Worm (Caenorhabditis elegans) whole organism, L4 larva: ENCODE data around the gene gon-4.

Source experiments
- F44E2.7 ChIP-seq: fragments of 200-800 bp; sonication (Bioruptor generic); IDR thresholded peaks from 2 replicates; pipeline ENCODE4 v2.1.2; 2022; ENCODE audit warnings: missing genetic modification characterization, missing compliant biosample characterization
- F49E8.2 ChIP-seq: sonication (generic microtip); optimal IDR thresholded peaks from 2 replicates; lab custom pipeline; 2016; ENCODE audit warnings: missing compliant biosample characterization, mild to moderate bottlenecking, missing genetic modification characterization, borderline replicate concordance
- daf-12 ChIP-seq: fragments of 150-350 bp; optimal IDR thresholded peaks from 2 replicates; lab custom pipeline; 2014; ENCODE audit warnings: missing biosample characterization, missing genetic modification reagents, missing genetic modification characterization
- gei-8 ChIP-seq: fragments of 200-800 bp; sonication (Bioruptor generic); optimal IDR thresholded peaks from 2 replicates; lab custom pipeline; 2018; ENCODE audit warnings: mild to moderate bottlenecking, missing genetic modification characterization, missing compliant biosample characterization
- lin-39 ChIP-seq: fragments of 150-350 bp; optimal IDR thresholded peaks from 2 replicates; lab custom pipeline; 2014; ENCODE audit warnings: missing biosample characterization, missing genetic modification reagents, missing genetic modification characterization
- lsy-2 ChIP-seq, 2 experiments: fragments of 150-350 bp in 1 of 2; sonication (generic microtip) in 1 of 2; optimal IDR thresholded peaks; 2 replicates each; lab custom pipeline; 2014 to 2017; ENCODE audit warnings: missing biosample characterization in 2 of 2, missing genetic modification characterization in 2 of 2
- mdl-1 ChIP-seq, 2 experiments: fragments of 150-350 bp in 1 of 2; sonication (generic microtip) in 1 of 2; optimal IDR thresholded peaks; 2 replicates each; lab custom pipeline; 2014 to 2017; ENCODE audit warnings: missing biosample characterization in 2 of 2, missing genetic modification characterization in 2 of 2
- mes-2 ChIP-seq: sonication (generic microtip); optimal IDR thresholded peaks from 2 replicates; lab custom pipeline; 2016; ENCODE audit warnings: missing genotype, mild to moderate bottlenecking, missing genetic modification characterization, missing compliant biosample characterization; ENCODE audit not compliant: poor library complexity, severe bottlenecking
- nhr-11 ChIP-seq: fragments of 150-350 bp; optimal IDR thresholded peaks from 2 replicates; lab custom pipeline; 2014; ENCODE audit warnings: missing biosample characterization, missing genetic modification characterization
- nhr-42 ChIP-seq: fragments of 200-800 bp; sonication (Bioruptor generic); IDR thresholded peaks from 2 replicates; pipeline ENCODE4 v1.3.6; 2022; ENCODE audit warnings: missing genetic modification characterization, missing compliant biosample characterization
- skn-1 ChIP-seq: fragments of 150-350 bp; optimal IDR thresholded peaks from 2 replicates; lab custom pipeline; 2014; ENCODE audit warnings: missing biosample characterization, missing genetic modification characterization

- no peak for TF ChIP-seq nhr-11
- no peak for TF ChIP-seq mes-2 (tag; lab: Kevin White, UChicago)
- no peak for TF ChIP-seq F44E2.7 (GFP tag; lab: Robert Waterston, UW)
- TF ChIP-seq F49E8.2 = no peak
- TF ChIP-seq daf-12 = no peak
- no peak for TF ChIP-seq nhr-42 (GFP tag; lab: Robert Waterston, UW)
- TF ChIP-seq gei-8 (GFP tag; lab: Kevin White, UChicago) = no peak
- TF ChIP-seq lin-39 (tag; lab: Kevin White, UChicago) = no peak
- TF ChIP-seq mdl-1 (tag; optimal IDR thresholded peaks at IDR 0.05; lab: Kevin White, UChicago) = no peak
- TF ChIP-seq skn-1 = no peak
- TF ChIP-seq lsy-2 (tag; optimal IDR thresholded peaks at IDR 0.05; lab: Kevin White, UChicago) = no peak
These were observed 23.6 kb downstream of the gon-4 start, which contains the start of gene tram-1 for ce11 chrIV:10221187-10221586.
